Fruit fly (Drosophila melanogaster) whole organism, embryonic: ENCODE results near the gene CG32590.

Experiments used
- ATbp ChIP-seq: fragments of 200-800 bp; sonication (Bioruptor generic); optimal IDR thresholded peaks from 2 replicates; lab custom pipeline; 2017; ENCODE audit warnings: missing biosample characterization, mild to moderate bottlenecking, missing genetic modification characterization, missing genetic modification reagents
- CG10147 ChIP-seq: fragments of 200-800 bp; sonication (Bioruptor generic); optimal IDR thresholded peaks from 2 replicates; lab custom pipeline; 2019; ENCODE audit warnings: missing biosample characterization, mild to moderate bottlenecking, missing genetic modification characterization, moderate library complexity
- CG11723 ChIP-seq: fragments of 200-800 bp; sonication (Bioruptor generic); optimal IDR thresholded peaks from 2 replicates; lab custom pipeline; 2017; ENCODE audit warnings: missing biosample characterization, mild to moderate bottlenecking, missing genetic modification characterization
- CG12391 ChIP-seq: fragments of 200-800 bp; sonication (Bioruptor generic); optimal IDR thresholded peaks from 3 replicates; lab custom pipeline; 2018; ENCODE audit warnings: missing biosample characterization, mild to moderate bottlenecking, missing genetic modification characterization, moderate library complexity
- CG12769 ChIP-seq: fragments of 200-800 bp; sonication (Bioruptor generic); optimal IDR thresholded peaks from 2 replicates; lab custom pipeline; 2019; ENCODE audit warnings: missing biosample characterization, mild to moderate bottlenecking, missing genetic modification characterization, moderate library complexity
- CG12942 ChIP-seq: fragments of 200-800 bp; sonication (Bioruptor generic); optimal IDR thresholded peaks from 3 replicates; lab custom pipeline; 2016; ENCODE audit warnings: missing biosample characterization, missing genetic modification characterization
- CG13287 ChIP-seq: fragments of 200-800 bp; sonication (Bioruptor generic); IDR thresholded peaks from 2 replicates; pipeline ENCODE4 v1.3.6; 2022; ENCODE audit warnings: missing biosample characterization, missing genetic modification characterization; ENCODE audit not compliant: partially characterized antibody
- CG13624 ChIP-seq: fragments of 200-800 bp; sonication (Bioruptor generic); optimal IDR thresholded peaks from 2 replicates; lab custom pipeline; 2016; ENCODE audit warnings: missing biosample characterization, missing genetic modification characterization
- CG14667 ChIP-seq: fragments of 200-800 bp; sonication (Bioruptor generic); IDR thresholded peaks from 2 replicates; pipeline ENCODE4 v1.3.6; 2022; ENCODE audit warnings: missing biosample characterization, missing genetic modification characterization
- CG15073 ChIP-seq: fragments of 200-800 bp; sonication (Bioruptor generic); optimal IDR thresholded peaks from 2 replicates; lab custom pipeline; 2016; ENCODE audit warnings: missing biosample characterization, missing genetic modification characterization
- CG1603 ChIP-seq: fragments of 200-800 bp; sonication (Bioruptor generic); optimal IDR thresholded peaks from 2 replicates; lab custom pipeline; 2019; ENCODE audit warnings: missing biosample characterization, mild to moderate bottlenecking, missing genetic modification characterization, moderate library complexity
- CG16813 ChIP-seq: fragments of 200-800 bp; sonication (Bioruptor generic); IDR thresholded peaks from 3 replicates; pipeline ENCODE4 v1.3.6; 2022; ENCODE audit warnings: missing biosample characterization, missing genetic modification characterization; ENCODE audit not compliant: partially characterized antibody
- CG16863 ChIP-seq: fragments of 200-800 bp; sonication (Bioruptor generic); optimal IDR thresholded peaks from 3 replicates; lab custom pipeline; 2016; ENCODE audit warnings: missing biosample characterization, missing genetic modification characterization
- CG17186 ChIP-seq: fragments of 200-800 bp; sonication (Bioruptor generic); optimal IDR thresholded peaks from 3 replicates; lab custom pipeline; 2017; ENCODE audit warnings: missing biosample characterization, missing genetic modification reagents, missing genetic modification characterization
- CG2202 ChIP-seq: fragments of 200-800 bp; sonication (Bioruptor generic); optimal IDR thresholded peaks from 2 replicates; lab custom pipeline; 2018; ENCODE audit warnings: missing biosample characterization, mild to moderate bottlenecking, missing genetic modification characterization
- CG30403 ChIP-seq: fragments of 200-800 bp; sonication (Bioruptor generic); optimal IDR thresholded peaks from 3 replicates; lab custom pipeline; 2016; ENCODE audit warnings: missing biosample characterization, missing genetic modification characterization
- CG3847 ChIP-seq: fragments of 200-800 bp; sonication (Bioruptor generic); IDR thresholded peaks from 2 replicates; pipeline ENCODE4 v1.3.6; 2022; ENCODE audit warnings: missing biosample characterization, missing genetic modification characterization
- CG4424 ChIP-seq: fragments of 200-800 bp; sonication (Bioruptor generic); optimal IDR thresholded peaks from 3 replicates; lab custom pipeline; 2016; ENCODE audit warnings: missing biosample characterization, missing genetic modification characterization
- CG6175 ChIP-seq: fragments of 200-800 bp; sonication (Bioruptor generic); IDR thresholded peaks from 3 replicates; pipeline ENCODE4 v1.3.6; 2022; ENCODE audit warnings: missing biosample characterization, missing genetic modification characterization
- CG6683 ChIP-seq: fragments of 200-800 bp; sonication (Bioruptor generic); optimal IDR thresholded peaks from 2 replicates; lab custom pipeline; 2017; ENCODE audit warnings: missing biosample characterization, mild to moderate bottlenecking, missing genetic modification characterization, missing genetic modification reagents
- CG8359 ChIP-seq: fragments of 200-800 bp; sonication (Bioruptor generic); optimal IDR thresholded peaks from 2 replicates; lab custom pipeline; 2017; ENCODE audit warnings: missing biosample characterization, mild to moderate bottlenecking, missing genetic modification characterization, borderline replicate concordance
- CG8765 ChIP-seq: fragments of 200-800 bp; sonication (Bioruptor generic); IDR thresholded peaks from 2 replicates; pipeline ENCODE4 v1.3.6; 2022; ENCODE audit warnings: missing biosample characterization, missing genetic modification characterization
- Deaf1 ChIP-seq: fragments of 200-800 bp; optimal IDR thresholded peaks from 3 replicates; lab custom pipeline; 2019; ENCODE audit warnings: missing biosample characterization, mild to moderate bottlenecking, missing genetic modification characterization, moderate library complexity
- Gug ChIP-seq: fragments of 200-800 bp; sonication (Bioruptor generic); IDR thresholded peaks from 4 replicates; pipeline ENCODE4 v1.3.6; 2022; ENCODE audit warnings: missing biosample characterization, missing genetic modification characterization
- NC2β ChIP-seq: fragments of 200-800 bp; sonication (Bioruptor generic); optimal IDR thresholded peaks from 2 replicates; lab custom pipeline; 2016; ENCODE audit warnings: missing biosample characterization, missing genetic modification characterization
- Ptx1 ChIP-seq: fragments of 200-800 bp; sonication (Bioruptor generic); IDR thresholded peaks from 2 replicates; pipeline ENCODE4 v1.3.6; 2022; ENCODE audit warnings: missing biosample characterization, missing genetic modification characterization
- Sox102F ChIP-seq: fragments of 200-800 bp; sonication (Bioruptor generic); optimal IDR thresholded peaks from 2 replicates; lab custom pipeline; 2018; ENCODE audit warnings: missing biosample characterization, mild to moderate bottlenecking, missing genetic modification characterization, moderate library complexity
- TFAM ChIP-seq: fragments of 200-800 bp; sonication (Bioruptor generic); optimal IDR thresholded peaks from 2 replicates; lab custom pipeline; 2017; ENCODE audit warnings: missing biosample characterization, missing genetic modification characterization, inconsistent platforms
- abd-A ChIP-seq: fragments of 200-800 bp; sonication (Bioruptor generic); optimal IDR thresholded peaks from 3 replicates; lab custom pipeline; 2019; ENCODE audit warnings: missing biosample characterization, mild to moderate bottlenecking, missing genetic modification characterization, moderate library complexity
- aop ChIP-seq: fragments of 200-800 bp; sonication (Bioruptor generic); IDR thresholded peaks from 2 replicates; pipeline ENCODE4 v1.3.6; 2022; ENCODE audit warnings: missing biosample characterization, missing genetic modification characterization
- ara ChIP-seq: fragments of 200-800 bp; sonication (Bioruptor generic); IDR thresholded peaks from 2 replicates; pipeline ENCODE4 v1.3.6; 2022; ENCODE audit warnings: missing biosample characterization, missing genetic modification characterization
- az2 ChIP-seq: fragments of 200-800 bp; sonication (Bioruptor generic); optimal IDR thresholded peaks from 3 replicates; lab custom pipeline; 2016; ENCODE audit warnings: missing biosample characterization, missing genetic modification characterization
- br ChIP-seq: fragments of >200 bp; optimal IDR thresholded peaks from 2 replicates; lab custom pipeline; 2017
- bsh ChIP-seq, 2 experiments: fragments of 200-800 bp; sonication (Bioruptor generic); optimal IDR thresholded peaks; 2 replicates each; lab custom pipeline; 2017 to 2018; ENCODE audit warnings: mild to moderate bottlenecking in 2 of 2, missing biosample characterization in 2 of 2, missing genetic modification characterization in 2 of 2, moderate library complexity in 1 of 2
- dpn ChIP-seq, 2 experiments: fragments of 200-800 bp; sonication (Bioruptor generic); optimal IDR thresholded peaks; 3 replicates each; lab custom pipeline; 2016; ENCODE audit warnings: missing biosample characterization in 2 of 2, missing genetic modification characterization in 2 of 2
- ewg ChIP-seq: fragments of 200-800 bp; sonication (Bioruptor generic); optimal IDR thresholded peaks from 3 replicates; lab custom pipeline; 2017; ENCODE audit warnings: mild to moderate bottlenecking, missing biosample characterization, missing genetic modification reagents, missing genetic modification characterization
- fd96Cb ChIP-seq: fragments of 200-800 bp; sonication (Bioruptor generic); optimal IDR thresholded peaks from 2 replicates; lab custom pipeline; 2018; ENCODE audit warnings: missing biosample characterization, mild to moderate bottlenecking, missing genetic modification characterization, moderate library complexity
- gce ChIP-seq: fragments of 200-800 bp; sonication (Bioruptor generic); IDR thresholded peaks from 3 replicates; pipeline ENCODE4 v1.3.6; 2022; ENCODE audit warnings: missing biosample characterization, missing genetic modification characterization
- gsb-n ChIP-seq: fragments of 200-800 bp; sonication (Bioruptor generic); optimal IDR thresholded peaks from 3 replicates; lab custom pipeline; 2018; ENCODE audit warnings: missing biosample characterization, mild to moderate bottlenecking, missing genetic modification characterization
- hb ChIP-seq: fragments of 200-800 bp; sonication (Bioruptor generic); IDR thresholded peaks from 3 replicates; pipeline ENCODE4 v1.3.6; 2022; ENCODE audit warnings: missing biosample characterization, missing genetic modification characterization; ENCODE audit not compliant: partially characterized antibody
- hbn ChIP-seq: fragments of 200-800 bp; sonication (Bioruptor generic); IDR thresholded peaks from 2 replicates; pipeline ENCODE4 v1.3.6; 2022; ENCODE audit warnings: missing biosample characterization, missing genetic modification characterization; ENCODE audit not compliant: partially characterized antibody
- hkb ChIP-seq, 2 experiments: fragments of 200-800 bp in 1 of 2; fragments of >200 bp in 1 of 2; sonication (Bioruptor generic) in 1 of 2; IDR thresholded peaks in 1 of 2; optimal IDR thresholded peaks in 1 of 2; 2 replicates each; pipeline versions ENCODE4 v1.3.6 to Lab custom; 2017 to 2022; ENCODE audit warnings: missing biosample characterization in 1 of 2, missing genetic modification characterization in 1 of 2
- kah ChIP-seq: fragments of 200-800 bp; sonication (Bioruptor generic); optimal IDR thresholded peaks from 2 replicates; lab custom pipeline; 2018; ENCODE audit warnings: missing biosample characterization, mild to moderate bottlenecking, missing genetic modification characterization
- kay ChIP-seq: fragments of 200-800 bp; sonication (Bioruptor generic); optimal IDR thresholded peaks from 2 replicates; lab custom pipeline; 2016; ENCODE audit warnings: missing biosample characterization, missing genetic modification characterization
- knrl ChIP-seq: fragments of 200-800 bp; sonication (Bioruptor generic); IDR thresholded peaks from 3 replicates; pipeline ENCODE4 v1.3.6; 2022; ENCODE audit warnings: missing biosample characterization, missing genetic modification characterization; ENCODE audit not compliant: partially characterized antibody
- pho ChIP-seq: fragments of 200-800 bp; sonication (Bioruptor generic); optimal IDR thresholded peaks from 2 replicates; lab custom pipeline; 2016; ENCODE audit warnings: missing biosample characterization, missing genetic modification characterization
- phol ChIP-seq: fragments of 200-800 bp; sonication (Bioruptor generic); optimal IDR thresholded peaks from 3 replicates; lab custom pipeline; 2018; ENCODE audit warnings: missing biosample characterization, mild to moderate bottlenecking, missing genetic modification characterization, moderate library complexity
- sqz ChIP-seq: fragments of 200-800 bp; sonication (Bioruptor generic); optimal IDR thresholded peaks from 3 replicates; lab custom pipeline; 2018; ENCODE audit warnings: missing biosample characterization, mild to moderate bottlenecking, missing genetic modification characterization
- unpg ChIP-seq: fragments of 200-800 bp; sonication (Bioruptor generic); optimal IDR thresholded peaks from 3 replicates; lab custom pipeline; 2018; ENCODE audit warnings: missing biosample characterization, mild to moderate bottlenecking, missing genetic modification characterization, moderate library complexity
- yki ChIP-seq: fragments of >200 bp; optimal IDR thresholded peaks from 3 replicates; lab custom pipeline; 2018

Gene CG32590

dm6 chrX:14840417-14840872 is 1.5 kb upstream of the CG32590 start (continued):
- TF ChIP-seq hkb (optimal IDR thresholded peaks at IDR 0.05; lab: Kevin White, UChicago) = no peak
- peak; percentile 47 for TF ChIP-seq hkb (GFP tag; IDR thresholded peaks at IDR 0.05; lab: Robert Waterston, UW)
- peak; percentile 70 for TF ChIP-seq gsb-n (tag; lab: Kevin White, UChicago)
- TF ChIP-seq ewg (GFP tag; lab: Kevin White, UChicago) = no peak
- peak; percentile 38 for TF ChIP-seq az2 (GFP tag; lab: Kevin White, UChicago)
- no peak for TF ChIP-seq NC2β
- no peak for TF ChIP-seq CG16813
- TF ChIP-seq ATbp (GFP tag; lab: Kevin White, UChicago) = no peak
- TF ChIP-seq CG15073 (GFP tag; lab: Kevin White, UChicago) = no peak
- TF ChIP-seq abd-A (tag; lab: Kevin White, UChicago) = no peak
- peak; percentile 27 for TF ChIP-seq CG30403 (GFP tag; lab: Kevin White, UChicago)
- TF ChIP-seq pho = no peak
- TF ChIP-seq CG13287 (GFP tag; lab: Robert Waterston, UW) = no peak
- peak; percentile 28 for TF ChIP-seq CG10147 (GFP tag; lab: Kevin White, UChicago)
- peak in 1 of 2 experiments; percentile 36 for TF ChIP-seq dpn (GFP tag; optimal IDR thresholded peaks at IDR 0.05; lab: Kevin White, UChicago)
- no peak for TF ChIP-seq CG8359 (GFP tag; lab: Kevin White, UChicago)
- no peak for TF ChIP-seq CG2202 (tag; lab: Kevin White, UChicago)
- TF ChIP-seq CG1603 (tag; lab: Kevin White, UChicago) = no peak
- TF ChIP-seq phol (tag; lab: Kevin White, UChicago) = peak; percentile 58
- no peak for TF ChIP-seq CG8765 (GFP tag; lab: Robert Waterston, UW)
- TF ChIP-seq CG6683 (GFP tag; lab: Kevin White, UChicago) = no peak
- no peak for TF ChIP-seq CG13624 (GFP tag; lab: Kevin White, UChicago)
- TF ChIP-seq CG6175 (GFP tag; lab: Robert Waterston, UW) = no peak
- TF ChIP-seq Deaf1 (tag; lab: Kevin White, UChicago) = peak; percentile 49
- no peak for TF ChIP-seq CG16863
- TF ChIP-seq CG14667 (GFP tag; lab: Robert Waterston, UW) = no peak
- TF ChIP-seq hbn = no peak
- TF ChIP-seq CG12942 = no peak
- no peak for TF ChIP-seq kah (GFP tag; lab: Kevin White, UChicago)
- TF ChIP-seq bsh (GFP tag; optimal IDR thresholded peaks at IDR 0.05; lab: Kevin White, UChicago) = peak in 1 of 2 experiments; percentile 64
- no peak for TF ChIP-seq hb (GFP tag; lab: Robert Waterston, UW)
- TF ChIP-seq kay (GFP tag; lab: Kevin White, UChicago) = no peak
- TF ChIP-seq aop (GFP tag; lab: Robert Waterston, UW) = no peak
- TF ChIP-seq Sox102F (GFP tag; lab: Kevin White, UChicago) = peak; percentile 63
- TF ChIP-seq CG17186 (GFP tag; lab: Kevin White, UChicago) = no peak
- TF ChIP-seq TFAM (GFP tag; lab: Kevin White, UChicago) = no peak
- peak; percentile 37 for TF ChIP-seq CG3847 (GFP tag; lab: Robert Waterston, UW)
- peak; percentile 66 for TF ChIP-seq unpg (GFP tag; lab: Kevin White, UChicago)
- no peak for TF ChIP-seq gce (GFP tag; lab: Robert Waterston, UW)
- TF ChIP-seq CG11723 (GFP tag; lab: Kevin White, UChicago) = no peak
- TF ChIP-seq ara = no peak
- no peak for TF ChIP-seq CG12769 (tag; lab: Kevin White, UChicago)
- TF ChIP-seq knrl (GFP tag; lab: Robert Waterston, UW) = no peak
- TF ChIP-seq fd96Cb = peak; percentile 55
- TF ChIP-seq sqz (GFP tag; lab: Kevin White, UChicago) = no peak
- no peak for TF ChIP-seq yki
- TF ChIP-seq CG4424 (GFP tag; lab: Kevin White, UChicago) = peak; percentile 29
- TF ChIP-seq Gug (GFP tag; lab: Robert Waterston, UW) = no peak
- TF ChIP-seq br (lab: Kevin White, UChicago) = no peak
- peak; percentile 63 for TF ChIP-seq CG12391 (tag; lab: Kevin White, UChicago)
- TF ChIP-seq Ptx1 (GFP tag; lab: Robert Waterston, UW) = 0 out of 2 replicates have a peak, but pooled peaks have one; percentile 11
